Worm (Caenorhabditis elegans) whole organism, young adult: ENCODE results near the gene F16B12.6.

ENCODE experiments used
- B0035.1 ChIP-seq: sonication (generic microtip); optimal IDR thresholded peaks from 2 replicates; lab custom pipeline; 2016; ENCODE audit warnings: missing genetic modification characterization, mild to moderate bottlenecking, missing compliant biosample characterization, missing genotype, missing genetic modification reagents
- B0261.1 ChIP-seq: sonication (generic microtip); optimal IDR thresholded peaks from 2 replicates; lab custom pipeline; 2016; ENCODE audit warnings: mild to moderate bottlenecking, missing genetic modification characterization, moderate library complexity, missing compliant biosample characterization
- D2030.7 ChIP-seq: fragments of 200-800 bp; sonication (Bioruptor generic); IDR thresholded peaks from 2 replicates; pipeline ENCODE4 v1.3.6; 2022; ENCODE audit warnings: missing genetic modification reagents, missing genetic modification characterization, missing compliant biosample characterization
- F22D6.2 ChIP-seq: sonication (generic microtip); optimal IDR thresholded peaks from 2 replicates; lab custom pipeline; 2016; ENCODE audit warnings: mild to moderate bottlenecking, missing genetic modification characterization, missing compliant biosample characterization
- F33H1.4 ChIP-seq: fragments of 200-800 bp; sonication (Bioruptor generic); IDR thresholded peaks from 2 replicates; pipeline ENCODE4 v1.3.6; 2022; ENCODE audit warnings: missing genetic modification reagents, missing genetic modification characterization, missing compliant biosample characterization
- Y56A3A.18 ChIP-seq: fragments of 200-800 bp; sonication (Bioruptor generic); IDR thresholded peaks from 2 replicates; pipeline ENCODE4 v1.3.6; 2022; ENCODE audit warnings: missing genetic modification reagents, missing genetic modification characterization, missing compliant biosample characterization
- Y67H2A.10 ChIP-seq: fragments of 200-800 bp; sonication (Bioruptor generic); conservative IDR thresholded peaks from 2 replicates; pipeline ENCODE4 v1.3.6; 2022; ENCODE audit warnings: missing genetic modification reagents, missing genetic modification characterization, missing compliant biosample characterization
- akir-1 ChIP-seq: fragments of 200-800 bp; sonication (Bioruptor generic); optimal IDR thresholded peaks from 2 replicates; lab custom pipeline; 2018; ENCODE audit warnings: mild to moderate bottlenecking, missing genetic modification characterization, moderate library complexity, missing compliant biosample characterization
- athp-1 ChIP-seq: sonication (generic microtip); optimal IDR thresholded peaks from 2 replicates; lab custom pipeline; 2017; ENCODE audit warnings: mild to moderate bottlenecking, missing genetic modification characterization, missing compliant biosample characterization
- attf-5 ChIP-seq: fragments of 200-800 bp; sonication (Bioruptor generic); optimal IDR thresholded peaks from 2 replicates; lab custom pipeline; 2018; ENCODE audit warnings: mild to moderate bottlenecking, missing genetic modification characterization, missing compliant biosample characterization
- attf-6 ChIP-seq: fragments of 200-800 bp; sonication (Bioruptor generic); IDR thresholded peaks from 2 replicates; pipeline ENCODE4 v1.3.6; 2022; ENCODE audit warnings: missing genetic modification reagents, missing genetic modification characterization, missing compliant biosample characterization
- bed-1 ChIP-seq: fragments of 200-800 bp; sonication (Bioruptor generic); IDR thresholded peaks from 2 replicates; pipeline ENCODE4 v1.3.6; 2022; ENCODE audit warnings: missing genetic modification reagents, missing genetic modification characterization, missing compliant biosample characterization
- ccch-3 ChIP-seq: fragments of 200-800 bp; sonication (Bioruptor generic); optimal IDR thresholded peaks from 2 replicates; lab custom pipeline; 2018; ENCODE audit warnings: mild to moderate bottlenecking, missing genetic modification characterization, missing compliant biosample characterization
- cebp-1 ChIP-seq, 2 experiments: fragments of 200-800 bp in 1 of 2; sonication (Bioruptor generic) in 1 of 2; sonication (generic microtip) in 1 of 2; IDR thresholded peaks in 1 of 2; optimal IDR thresholded peaks in 1 of 2; 2 replicates each; pipeline versions ENCODE4 v1.3.6 to Lab custom; 2017 to 2022; ENCODE audit warnings: missing compliant biosample characterization in 2 of 2, missing genetic modification characterization in 2 of 2, mild to moderate bottlenecking in 1 of 2, missing genetic modification reagents in 1 of 2, moderate library complexity in 1 of 2
- cebp-2 ChIP-seq: fragments of 200-800 bp; sonication (Bioruptor generic); IDR thresholded peaks from 2 replicates; pipeline ENCODE4 v1.3.6; 2022; ENCODE audit warnings: missing genetic modification characterization, missing compliant biosample characterization
- ceh-27 ChIP-seq: fragments of 200-800 bp; sonication (Bioruptor generic); optimal IDR thresholded peaks from 2 replicates; lab custom pipeline; 2018; ENCODE audit warnings: mild to moderate bottlenecking, missing genetic modification characterization, moderate library complexity, missing compliant biosample characterization
- die-1 ChIP-seq: sonication (generic microtip); optimal IDR thresholded peaks from 2 replicates; lab custom pipeline; 2016; ENCODE audit warnings: missing genotype, mild to moderate bottlenecking, missing genetic modification characterization, missing compliant biosample characterization
- dox-1 ChIP-seq: fragments of 200-800 bp; sonication (Bioruptor generic); IDR thresholded peaks from 2 replicates; pipeline ENCODE4 v1.3.6; 2022; ENCODE audit warnings: missing genetic modification reagents, missing genetic modification characterization, missing compliant biosample characterization
- egrh-3 ChIP-seq: fragments of 200-800 bp; sonication (Bioruptor generic); IDR thresholded peaks from 2 replicates; pipeline ENCODE4 v1.3.6; 2022; ENCODE audit warnings: missing genetic modification reagents, missing genetic modification characterization, missing compliant biosample characterization
- ekl-4 ChIP-seq: fragments of 200-800 bp; sonication (Bioruptor generic); IDR thresholded peaks from 2 replicates; pipeline ENCODE4 v1.3.6; 2022; ENCODE audit warnings: missing genetic modification reagents, missing genetic modification characterization, missing compliant biosample characterization
- hlh-26 ChIP-seq: fragments of 200-800 bp; sonication (Bioruptor generic); conservative IDR thresholded peaks from 2 replicates; pipeline ENCODE4 v1.3.6; 2022; ENCODE audit warnings: missing genetic modification reagents, missing genetic modification characterization, missing compliant biosample characterization
- hmg-1.2 ChIP-seq: fragments of 200-800 bp; sonication (Bioruptor generic); IDR thresholded peaks from 2 replicates; pipeline ENCODE4 v1.3.6; 2022; ENCODE audit warnings: missing genetic modification reagents, missing genetic modification characterization, missing compliant biosample characterization
- hmg-20 ChIP-seq: fragments of 200-800 bp; sonication (Bioruptor generic); IDR thresholded peaks from 2 replicates; pipeline ENCODE4 v1.3.6; 2022; ENCODE audit warnings: missing genetic modification reagents, missing genetic modification characterization, missing compliant biosample characterization
- lin-26 ChIP-seq: fragments of 200-800 bp; sonication (Bioruptor generic); IDR thresholded peaks from 2 replicates; pipeline ENCODE4 v1.3.6; 2022; ENCODE audit warnings: missing genetic modification reagents, missing genetic modification characterization, missing compliant biosample characterization
- lsl-1 ChIP-seq: fragments of 200-800 bp; sonication (Bioruptor generic); optimal IDR thresholded peaks from 2 replicates; lab custom pipeline; 2018; ENCODE audit warnings: mild to moderate bottlenecking, missing genetic modification characterization, moderate library complexity, missing compliant biosample characterization
- lsy-27 ChIP-seq: sonication (generic microtip); optimal IDR thresholded peaks from 2 replicates; lab custom pipeline; 2017; ENCODE audit warnings: missing genetic modification characterization, mild to moderate bottlenecking, missing compliant biosample characterization, antibody characterized with exemption, missing genotype, borderline replicate concordance; ENCODE audit not compliant: insufficient read depth
- madf-10 ChIP-seq: sonication (generic microtip); optimal IDR thresholded peaks from 2 replicates; lab custom pipeline; 2016; ENCODE audit warnings: mild to moderate bottlenecking, missing genetic modification characterization, missing compliant biosample characterization
- madf-3 ChIP-seq: fragments of 200-800 bp; sonication (Bioruptor generic); IDR thresholded peaks from 2 replicates; pipeline ENCODE4 v1.3.6; 2022; ENCODE audit warnings: missing genetic modification reagents, missing genetic modification characterization, missing compliant biosample characterization
- madf-6 ChIP-seq: fragments of 200-800 bp; sonication (Bioruptor generic); IDR thresholded peaks from 2 replicates; pipeline ENCODE4 v1.3.6; 2022; ENCODE audit warnings: missing genetic modification reagents, missing genetic modification characterization, missing compliant biosample characterization
- mcd-1 ChIP-seq: fragments of 200-800 bp; sonication (Bioruptor generic); IDR thresholded peaks from 2 replicates; pipeline ENCODE4 v1.3.6; 2022; ENCODE audit warnings: missing genetic modification reagents, missing genetic modification characterization, missing compliant biosample characterization
- nfyb-1 ChIP-seq: fragments of 200-800 bp; sonication (Bioruptor generic); IDR thresholded peaks from 2 replicates; pipeline ENCODE4 v1.3.6; 2022; ENCODE audit warnings: missing genetic modification reagents, missing genetic modification characterization, missing compliant biosample characterization
- nhr-27 ChIP-seq: fragments of 200-800 bp; sonication (Bioruptor generic); optimal IDR thresholded peaks from 2 replicates; lab custom pipeline; 2018; ENCODE audit warnings: mild to moderate bottlenecking, missing genetic modification characterization, moderate library complexity, missing compliant biosample characterization
- pbrm-1 ChIP-seq: fragments of 200-800 bp; sonication (Bioruptor generic); IDR thresholded peaks from 2 replicates; pipeline ENCODE4 v1.3.6; 2022; ENCODE audit warnings: missing genetic modification reagents, missing genetic modification characterization, missing compliant biosample characterization
- rec-8 ChIP-seq, 2 experiments: sonication (generic microtip); optimal IDR thresholded peaks; 2 replicates each; lab custom pipeline; 2016; ENCODE audit warnings: mild to moderate bottlenecking in 2 of 2, missing genetic modification characterization in 2 of 2, missing genetic modification reagents in 2 of 2, missing genotype in 2 of 2, missing biosample characterization in 1 of 2, missing compliant biosample characterization in 1 of 2, moderate library complexity in 1 of 2
- rpc-1 ChIP-seq, 2 experiments: fragments of 150-350 bp in 1 of 2; sonication (generic microtip) in 1 of 2; optimal IDR thresholded peaks; 2 replicates each; lab custom pipeline; 2014 to 2018; ENCODE audit warnings: missing biosample characterization in 1 of 2, missing genetic modification characterization in 1 of 2, missing genetic modification reagents in 1 of 2, missing genotype in 1 of 2
- snpc-4 ChIP-seq, 5 experiments: fragments of 150-350 bp in 1 of 5; sonication (generic microtip) in 4 of 5; optimal IDR thresholded peaks; 2 replicates each; lab custom pipeline; 2014 to 2018; ENCODE audit warnings: missing genetic modification characterization in 5 of 5, missing biosample characterization in 3 of 5, antibody characterized with exemption in 2 of 5, mild to moderate bottlenecking in 2 of 5, missing compliant biosample characterization in 2 of 5, missing genotype in 2 of 5, moderate library complexity in 2 of 5, missing genetic modification reagents in 1 of 5
- tbp1 ChIP-seq: fragments of 200-800 bp; sonication (Bioruptor generic); optimal IDR thresholded peaks from 2 replicates; lab custom pipeline; 2018; ENCODE audit warnings: mild to moderate bottlenecking, missing genetic modification characterization, missing compliant biosample characterization
- unc-130 ChIP-seq: sonication (generic microtip); optimal IDR thresholded peaks from 2 replicates; lab custom pipeline; 2016; ENCODE audit warnings: missing genetic modification reagents, missing genetic modification characterization, missing compliant biosample characterization
- zfh-2 ChIP-seq: fragments of 200-800 bp; sonication (Bioruptor generic); conservative IDR thresholded peaks from 2 replicates; pipeline ENCODE4 v1.3.6; 2022; ENCODE audit warnings: missing genetic modification reagents, missing genetic modification characterization, missing compliant biosample characterization
- ztf-22 ChIP-seq: fragments of 200-800 bp; sonication (Bioruptor generic); optimal IDR thresholded peaks from 2 replicates; lab custom pipeline; 2018; ENCODE audit warnings: mild to moderate bottlenecking, missing genetic modification characterization, moderate library complexity, missing compliant biosample characterization
- ztf-26 ChIP-seq: sonication (generic microtip); optimal IDR thresholded peaks from 2 replicates; lab custom pipeline; 2017; ENCODE audit warnings: missing genetic modification characterization, missing compliant biosample characterization
- ztf-28 ChIP-seq: fragments of 200-800 bp; sonication (Bioruptor generic); IDR thresholded peaks from 2 replicates; pipeline ENCODE4 v1.3.6; 2022; ENCODE audit warnings: missing genetic modification reagents, missing genetic modification characterization, missing compliant biosample characterization
- ztf-6 ChIP-seq: fragments of 200-800 bp; sonication (Bioruptor generic); IDR thresholded peaks from 2 replicates; pipeline ENCODE4 v1.3.6; 2022; ENCODE audit warnings: missing genetic modification reagents, missing genetic modification characterization, missing compliant biosample characterization

Gene F16B12.6

ce11 chrX:14136795-14137194 lies 34.7 kb downstream of the F16B12.6 start:
- TF ChIP-seq snpc-4 (GFP tag; optimal IDR thresholded peaks at IDR 0.05; lab: Kevin White, UChicago): peak; percentile 1
- TF ChIP-seq snpc-4 (tag; optimal IDR thresholded peaks at IDR 0.05; lab: Kevin White, UChicago): peak in 1 of 4 experiments; percentile 49
- peak; percentile 59 for TF ChIP-seq hmg-1.2
- peak; percentile 88 for TF ChIP-seq D2030.7
- peak; percentile 58 for TF ChIP-seq dox-1 (GFP tag; lab: Robert Waterston, UW)
- 0 out of 2 replicates have a peak, but pooled peaks have one; percentile 40 for TF ChIP-seq ekl-4 (GFP tag; lab: Robert Waterston, UW)
- TF ChIP-seq mcd-1: 0 out of 2 replicates have a peak, but pooled peaks have one; percentile 16
- TF ChIP-seq lin-26 (GFP tag; lab: Robert Waterston, UW): peak; percentile 77
- TF ChIP-seq pbrm-1 (GFP tag; lab: Robert Waterston, UW): peak; percentile 90
- TF ChIP-seq egrh-3 (GFP tag; lab: Robert Waterston, UW): 0 out of 2 replicates have a peak, but pooled peaks have one; percentile 12
- peak; percentile 90 for TF ChIP-seq tbp1
- TF ChIP-seq attf-6 (GFP tag; lab: Robert Waterston, UW): 0 out of 2 replicates have a peak, but pooled peaks have one; percentile 34
- peak; percentile 47 for TF ChIP-seq rpc-1 (optimal IDR thresholded peaks at IDR 0.05; lab: Kevin White, UChicago)
- TF ChIP-seq rpc-1 (tag; optimal IDR thresholded peaks at IDR 0.05; lab: Kevin White, UChicago): peak; percentile 67
- peak; percentile 70 for TF ChIP-seq B0261.1 (tag; lab: Kevin White, UChicago)
- 0 out of 2 replicates have a peak, but pooled peaks have one; percentile 29 for TF ChIP-seq madf-6 (GFP tag; lab: Robert Waterston, UW)
- peak; percentile 52; the same call in 1 of the 2 replicates for TF ChIP-seq nfyb-1

- no peak for TF ChIP-seq Y56A3A.18
- no peak for TF ChIP-seq athp-1 (tag; lab: Kevin White, UChicago)
- no peak for TF ChIP-seq cebp-2 (GFP tag; lab: Robert Waterston, UW)
- no peak for TF ChIP-seq cebp-1 (GFP tag; IDR thresholded peaks at IDR 0.05; lab: Robert Waterston, UW)
- no peak for TF ChIP-seq cebp-1 (tag; optimal IDR thresholded peaks at IDR 0.05; lab: Kevin White, UChicago)
- no peak for TF ChIP-seq ztf-26 (tag; lab: Kevin White, UChicago)
- TF ChIP-seq dox-1 (GFP tag; lab: Robert Waterston, UW): no peak
- TF ChIP-seq bed-1 (GFP tag; lab: Robert Waterston, UW): no peak
- TF ChIP-seq hlh-26: no peak
- no peak for TF ChIP-seq F33H1.4 (GFP tag; lab: Robert Waterston, UW)
- TF ChIP-seq ztf-28: no peak
- no peak for TF ChIP-seq akir-1 (GFP tag; lab: Kevin White, UChicago)
- no peak for TF ChIP-seq ccch-3 (GFP tag; lab: Kevin White, UChicago)
- no peak for TF ChIP-seq snpc-4 (GFP tag; optimal IDR thresholded peaks at IDR 0.05; lab: Kevin White, UChicago)
- no peak for TF ChIP-seq snpc-4 (tag; optimal IDR thresholded peaks at IDR 0.05; lab: Kevin White, UChicago)
- TF ChIP-seq die-1: no peak
- TF ChIP-seq madf-3 (GFP tag; lab: Robert Waterston, UW): no peak
- no peak for TF ChIP-seq attf-5 (GFP tag; lab: Kevin White, UChicago)
- TF ChIP-seq zfh-2 (GFP tag; lab: Robert Waterston, UW): no peak
- no peak for TF ChIP-seq B0035.1 (tag; lab: Kevin White, UChicago)
Observed at ce11 chrX:14140040-14140439, 37.9 kb downstream of the F16B12.6 start, which contains the start of gene nkat-1. Gene nkat-1 (minus strand): TSS chrX:14140140.

ce11 chrX:14141344-14141841 lies 39.3 kb downstream of the F16B12.6 start:
- no peak for TF ChIP-seq lsl-1 (GFP tag; lab: Kevin White, UChicago)
- no peak for TF ChIP-seq ztf-22 (GFP tag; lab: Kevin White, UChicago)
- no peak for TF ChIP-seq F22D6.2 (tag; lab: Kevin White, UChicago)
- no peak for TF ChIP-seq lsy-27
- TF ChIP-seq nhr-27 (tag; lab: Kevin White, UChicago): no peak
- TF ChIP-seq egrh-3 (GFP tag; lab: Robert Waterston, UW): no peak
- TF ChIP-seq attf-5 (GFP tag; lab: Kevin White, UChicago): no peak
- no peak for TF ChIP-seq ceh-27 (GFP tag; lab: Kevin White, UChicago)
- no peak for TF ChIP-seq pbrm-1 (GFP tag; lab: Robert Waterston, UW)
- TF ChIP-seq madf-10 (tag; lab: Kevin White, UChicago): no peak
- no peak for TF ChIP-seq ztf-6 (GFP tag; lab: Robert Waterston, UW)
- TF ChIP-seq B0261.1 (tag; lab: Kevin White, UChicago): no peak
- no peak for TF ChIP-seq hmg-20
- TF ChIP-seq unc-130 (GFP tag; lab: Kevin White, UChicago): no peak
- TF ChIP-seq tbp1: no peak
- no peak for TF ChIP-seq B0035.1 (tag; lab: Kevin White, UChicago)
- TF ChIP-seq rec-8 (tag; optimal IDR thresholded peaks at IDR 0.05; lab: Kevin White, UChicago): no peak
- no peak for TF ChIP-seq Y67H2A.10 (GFP tag; lab: Robert Waterston, UW)
- TF ChIP-seq, all 124 proteins: peak for 0
